Fruit fly (Drosophila melanogaster): ENCODE results near the gene spdi.

The spdi gene

dm6 chrX:621132-621555, 1.1 kb upstream of the spdi start, which contains the start of the genes CG13365 and Vsp37A:
Gene CG13365 (minus strand): TSS chrX:621215.
Gene Vsp37A (plus strand): TSS chrX:621530.
- TF ChIP-seq noc (tag; optimal IDR thresholded peaks at IDR 0.05) = peak; percentile 52

dm6 chrX:619220-620101, 534 bp downstream of the spdi start:
- TF ChIP-seq noc (tag; optimal IDR thresholded peaks at IDR 0.05) = no peak

dm6 chrX:618583-618982, 1.4 kb downstream of the spdi start:
- peak; percentile 70 for TF ChIP-seq noc (tag; optimal IDR thresholded peaks at IDR 0.05)

dm6 chrX:617477-617795, 2.6 kb downstream of the spdi start:
- TF ChIP-seq noc (tag; optimal IDR thresholded peaks at IDR 0.05) = no peak

dm6 chrX:616761-617476, 3.1 kb downstream of the spdi start:
- TF ChIP-seq noc (tag; optimal IDR thresholded peaks at IDR 0.05) = no peak

dm6 chrX:610048-610447, 9.9 kb downstream of the spdi start:
- no peak for TF ChIP-seq noc (tag; optimal IDR thresholded peaks at IDR 0.05)

- TF ChIP-seq noc (tag; optimal IDR thresholded peaks at IDR 0.05) = no peak
Measured at dm6 chrX:601984-602383, 18.0 kb downstream of the spdi start.

- no peak for TF ChIP-seq noc (tag; optimal IDR thresholded peaks at IDR 0.05)
Measured at dm6 chrX:599727-600126, 20.3 kb downstream of the spdi start.

dm6 chrX:598322-599057, 21.5 kb downstream of the spdi start:
- peak; percentile 40 for TF ChIP-seq noc (tag; optimal IDR thresholded peaks at IDR 0.05)

- no peak for TF ChIP-seq noc (tag; optimal IDR thresholded peaks at IDR 0.05)
Measured at dm6 chrX:597057-597456, 22.9 kb downstream of the spdi start.

dm6 chrX:592588-593288, 27.3 kb downstream of the spdi start:
- no peak for TF ChIP-seq noc (tag; optimal IDR thresholded peaks at IDR 0.05)

- no peak for TF ChIP-seq noc (tag; optimal IDR thresholded peaks at IDR 0.05)
Measured at dm6 chrX:590479-590878, 29.5 kb downstream of the spdi start.

dm6 chrX:588941-589340, 31.1 kb downstream of the spdi start:
- no peak for TF ChIP-seq noc (tag; optimal IDR thresholded peaks at IDR 0.05)

- no peak for TF ChIP-seq noc (tag; optimal IDR thresholded peaks at IDR 0.05)
Measured at dm6 chrX:581825-582224, 38.2 kb downstream of the spdi start, which contains the start of gene vnd. Gene vnd (plus strand): TSS chrX:582121.

- no peak for TF ChIP-seq noc (tag; optimal IDR thresholded peaks at IDR 0.05)
Measured at dm6 chrX:580635-581034, 39.4 kb downstream of the spdi start.

All from whole organism, larva.